Fruit fly (Drosophila melanogaster): ENCODE data around the gene Atg4b.

The Atg4b gene

dm6 chr3R:15319912-15320746 is 36.6 kb downstream of the Atg4b start, which contains the start of the genes CG6276 and CG44040 (continued):
- TF ChIP-seq YL-1 (GFP tag; optimal IDR thresholded peaks at IDR 0.05) (peak; percentile 6), CG13775 (GFP tag; optimal IDR thresholded peaks at IDR 0.05) (peak; percentile 48), ewg (GFP tag; optimal IDR thresholded peaks at IDR 0.05) (no peak), Hr3 (GFP tag; optimal IDR thresholded peaks at IDR 0.05) (peak; percentile 36), insv (GFP tag; optimal IDR thresholded peaks at IDR 0.05) (peak in 1 of 2 experiments; percentile 3), Hand (GFP tag; optimal IDR thresholded peaks at IDR 0.05) (peak; percentile 57), dati (GFP tag; IDR thresholded peaks at IDR 0.05) (0 out of 2 replicates have a peak, but pooled peaks have one; percentile 15), slp2 (GFP tag; optimal IDR thresholded peaks at IDR 0.05) (no peak), bigmax (GFP tag; optimal IDR thresholded peaks at IDR 0.05) (no peak), CG34224 (GFP tag; IDR thresholded peaks at IDR 0.05; ENCODE audit: partially characterized antibody) (no peak), CG8290 (GFP tag; optimal IDR thresholded peaks at IDR 0.05) (no peak), CG8290 (tag; optimal IDR thresholded peaks at IDR 0.05) (peak; percentile 24 to 69), CG11723 (GFP tag; optimal IDR thresholded peaks at IDR 0.05) (peak; percentile 22), h (optimal IDR thresholded peaks at IDR 0.05) (no peak), bcd (GFP tag; optimal IDR thresholded peaks at IDR 0.05) (peak; percentile 48), gfzf (GFP tag; optimal IDR thresholded peaks at IDR 0.05) (no peak), fd3F (GFP tag; optimal IDR thresholded peaks at IDR 0.05) (peak; percentile 5), CG7928 (GFP tag; optimal IDR thresholded peaks at IDR 0.05) (no peak), CG12071 (GFP tag; optimal IDR thresholded peaks at IDR 0.05) (peak; percentile 21), otp (GFP tag; IDR thresholded peaks at IDR 0.05) (0 out of 3 replicates have a peak, but pooled peaks have one; percentile 23), CG12219 (GFP tag; optimal IDR thresholded peaks at IDR 0.05) (peak; percentile 22), CG6765 (GFP tag; optimal IDR thresholded peaks at IDR 0.05) (peak; percentile 73), CG7839 (tag; optimal IDR thresholded peaks at IDR 0.05) (peak; percentile 54), CG14710 (tag; optimal IDR thresholded peaks at IDR 0.05) (peak; percentile 32), CG1603 (tag; optimal IDR thresholded peaks at IDR 0.05) (peak; percentile 55), CG3281 (GFP tag; optimal IDR thresholded peaks at IDR 0.05) (peak; percentile 70), CG9609 (GFP tag; optimal IDR thresholded peaks at IDR 0.05) (peak; percentile 32), Gsc (GFP tag; IDR thresholded peaks at IDR 0.05) (no peak), kay (GFP tag; optimal IDR thresholded peaks at IDR 0.05) (no peak), sens-2 (GFP tag; IDR thresholded peaks at IDR 0.05) (no peak), CG14860 (GFP tag; IDR thresholded peaks at IDR 0.05; ENCODE audit: partially characterized antibody) (no peak), NFAT (GFP tag; IDR thresholded peaks at IDR 0.05) (peak; percentile 41), sim (GFP tag; IDR thresholded peaks at IDR 0.05) (no peak), sisA (GFP tag; IDR thresholded peaks at IDR 0.05) (no peak), CG15696 (tag; optimal IDR thresholded peaks at IDR 0.05) (peak; percentile 16), CG3838 (GFP tag; optimal IDR thresholded peaks at IDR 0.05) (no peak), Fer1 (GFP tag; optimal IDR thresholded peaks at IDR 0.05) (peak; percentile 55), lola (GFP tag; optimal IDR thresholded peaks at IDR 0.05) (peak in 1 of 3 experiments; percentile 19), lilli (GFP tag; optimal IDR thresholded peaks at IDR 0.05) (peak; percentile 64), Blimp-1 (GFP tag; optimal IDR thresholded peaks at IDR 0.05) (peak; percentile 13), gsb-n (tag; optimal IDR thresholded peaks at IDR 0.05) (peak; percentile 2), Hr51 (GFP tag; optimal IDR thresholded peaks at IDR 0.05) (peak in 1 of 2 experiments; percentile 57), gsb (GFP tag; IDR thresholded peaks at IDR 0.05) (no peak), H15 (GFP tag; IDR thresholded peaks at IDR 0.05) (0 out of 3 replicates have a peak, but pooled peaks have one; percentile 41), sc (optimal IDR thresholded peaks at IDR 0.05) (no peak), sc (GFP tag; optimal IDR thresholded peaks at IDR 0.05) (no peak), Nf-YC (tag; optimal IDR thresholded peaks at IDR 0.05) (peak; percentile 42), Dip3 (GFP tag; optimal IDR thresholded peaks at IDR 0.05) (peak; percentile 9), Sox100B (GFP tag; optimal IDR thresholded peaks at IDR 0.05) (no peak)
